Fruit fly (Drosophila melanogaster): ENCODE results near the gene MFS10.

The MFS10 gene

dm6 chrX:13136939-13137697, 8.3 kb downstream of the MFS10 start (continued):
- no peak for TF ChIP-seq stwl (tag; optimal IDR thresholded peaks at IDR 0.05)
- no peak for TF ChIP-seq B-H2 (GFP tag; optimal IDR thresholded peaks at IDR 0.05)
- TF ChIP-seq sens-2 (GFP tag; IDR thresholded peaks at IDR 0.05), result peak; percentile 73; the same call in 1 of the 2 replicates
- TF ChIP-seq CG2202 (tag; optimal IDR thresholded peaks at IDR 0.05), result peak; percentile 20
- no peak for TF ChIP-seq gcm2 (GFP tag; optimal IDR thresholded peaks at IDR 0.05)
- TF ChIP-seq CG34376 (GFP tag; optimal IDR thresholded peaks at IDR 0.05), result no peak
- peak; percentile 67; the same call in 1 of the 2 replicates for TF ChIP-seq seq (GFP tag; IDR thresholded peaks at IDR 0.05)
- TF ChIP-seq p53 (GFP tag; optimal IDR thresholded peaks at IDR 0.05), result no peak
- TF ChIP-seq CG17385 (GFP tag; optimal IDR thresholded peaks at IDR 0.05), result no peak
- no peak for TF ChIP-seq CG12104 (GFP tag; optimal IDR thresholded peaks at IDR 0.05)
- no peak for TF ChIP-seq Hmr (GFP tag; optimal IDR thresholded peaks at IDR 0.05)
- TF ChIP-seq zen2 (GFP tag; IDR thresholded peaks at IDR 0.05; ENCODE audit: partially characterized antibody), result no peak
- TF ChIP-seq ato (GFP tag; IDR thresholded peaks at IDR 0.05; ENCODE audit: partially characterized antibody), result no peak
- TF ChIP-seq lilli (GFP tag; optimal IDR thresholded peaks at IDR 0.05), result peak; percentile 29
- TF ChIP-seq pb (GFP tag; optimal IDR thresholded peaks at IDR 0.05), result no peak
- no peak for TF ChIP-seq Dek (tag; optimal IDR thresholded peaks at IDR 0.05)
- TF ChIP-seq ranshi (GFP tag; IDR thresholded peaks at IDR 0.05), result peak; percentile 71
- no peak for TF ChIP-seq CG8290 (GFP tag; optimal IDR thresholded peaks at IDR 0.05)
- TF ChIP-seq CG8290 (tag; optimal IDR thresholded peaks at IDR 0.05), result no peak
- peak; percentile 69 for TF ChIP-seq stc (GFP tag; IDR thresholded peaks at IDR 0.05)
- no peak for TF ChIP-seq CG6683 (GFP tag; optimal IDR thresholded peaks at IDR 0.05)
- TF ChIP-seq CG12155 (GFP tag; optimal IDR thresholded peaks at IDR 0.05), result no peak
- TF ChIP-seq Drgx (GFP tag; IDR thresholded peaks at IDR 0.05), result peak; percentile 64
- TF ChIP-seq CG2712 (tag; optimal IDR thresholded peaks at IDR 0.05), result peak; percentile 43
- no peak for TF ChIP-seq gfzf (GFP tag; optimal IDR thresholded peaks at IDR 0.05)
- TF ChIP-seq slp2 (GFP tag; optimal IDR thresholded peaks at IDR 0.05), result no peak
- TF ChIP-seq CG1792 (GFP tag; optimal IDR thresholded peaks at IDR 0.05), result no peak
- no peak for TF ChIP-seq tll (GFP tag; optimal IDR thresholded peaks at IDR 0.05)
- no peak for TF ChIP-seq Doc2 (GFP tag; IDR thresholded peaks at IDR 0.05)
- TF ChIP-seq kni (GFP tag; optimal IDR thresholded peaks at IDR 0.05), result peak; percentile 37
- peak; percentile 28 for TF ChIP-seq CG9727 (GFP tag; optimal IDR thresholded peaks at IDR 0.05)
- TF ChIP-seq psq (GFP tag; optimal IDR thresholded peaks at IDR 0.05), result no peak
- TF ChIP-seq CG18599 (GFP tag; optimal IDR thresholded peaks at IDR 0.05), result peak; percentile 34
- TF ChIP-seq crp (GFP tag; optimal IDR thresholded peaks at IDR 0.05), result no peak
- TF ChIP-seq sim (GFP tag; IDR thresholded peaks at IDR 0.05), result peak; percentile 46; the same call in 1 of the 2 replicates
- no peak for TF ChIP-seq gro (GFP tag; optimal IDR thresholded peaks at IDR 0.05)
- TF ChIP-seq CG18011 (GFP tag; optimal IDR thresholded peaks at IDR 0.05), result no peak
- TF ChIP-seq CG4282 (GFP tag; optimal IDR thresholded peaks at IDR 0.05), result no peak
- no peak for TF ChIP-seq Taf1 (GFP tag; IDR thresholded peaks at IDR 0.05)
- peak; percentile 37 for TF ChIP-seq Rfx (GFP tag; IDR thresholded peaks at IDR 0.05)
- peak; percentile 49 for TF ChIP-seq abd-A (tag; optimal IDR thresholded peaks at IDR 0.05)
- peak; percentile 73; the same call in 1 of the 2 replicates for TF ChIP-seq CG32772 (GFP tag; IDR thresholded peaks at IDR 0.05)
- TF ChIP-seq ci (GFP tag; IDR thresholded peaks at IDR 0.05), result peak; percentile 96
- no peak for TF ChIP-seq CG12942 (GFP tag; optimal IDR thresholded peaks at IDR 0.05)
- TF ChIP-seq CG6254 (GFP tag; optimal IDR thresholded peaks at IDR 0.05), result no peak
- no peak for TF ChIP-seq CG16779 (GFP tag; IDR thresholded peaks at IDR 0.05)
- no peak for TF ChIP-seq CG31388 (GFP tag; optimal IDR thresholded peaks at IDR 0.05)
- TF ChIP-seq H15 (GFP tag; IDR thresholded peaks at IDR 0.05), result peak; percentile 74; the same call in 2 of the 3 replicates
- peak; percentile 22 for TF ChIP-seq Fer1 (GFP tag; optimal IDR thresholded peaks at IDR 0.05)
- no peak for TF ChIP-seq tx (GFP tag; optimal IDR thresholded peaks at IDR 0.05)

Data from whole organism, embryonic.